Worm (Caenorhabditis elegans) whole organism, late embryonic: Measurements from ENCODE around the gene F45E6.1.

ENCODE experiments used
- K02D7.2 ChIP-seq: sonication (generic microtip); optimal IDR thresholded peaks from 2 replicates; lab custom pipeline; 2017; ENCODE audit warnings: mild to moderate bottlenecking, missing genetic modification characterization, missing compliant biosample characterization
- Y22D7AL.16 ChIP-seq: sonication (generic microtip); optimal IDR thresholded peaks from 2 replicates; lab custom pipeline; 2016; ENCODE audit warnings: missing genetic modification characterization, missing compliant biosample characterization
- ama-1 ChIP-seq: fragments of 150-350 bp; optimal IDR thresholded peaks from 2 replicates; lab custom pipeline; 2014
- ceh-18 ChIP-seq: sonication (generic microtip); optimal IDR thresholded peaks from 2 replicates; lab custom pipeline; 2016; ENCODE audit warnings: missing genetic modification characterization, missing compliant biosample characterization
- ceh-30 ChIP-seq: fragments of 150-350 bp; optimal IDR thresholded peaks from 2 replicates; lab custom pipeline; 2014; ENCODE audit warnings: missing biosample characterization, missing genetic modification characterization
- ceh-45 ChIP-seq: fragments of 200-800 bp; sonication (Bioruptor generic); IDR thresholded peaks from 2 replicates; pipeline ENCODE4 v1.3.6; 2022; ENCODE audit warnings: missing genetic modification reagents, missing genetic modification characterization, missing compliant biosample characterization
- ceh-48 ChIP-seq: sonication (generic microtip); optimal IDR thresholded peaks from 2 replicates; lab custom pipeline; 2016; ENCODE audit warnings: missing genetic modification characterization, inconsistent platforms, missing compliant biosample characterization
- dve-1 ChIP-seq: sonication (generic microtip); optimal IDR thresholded peaks from 2 replicates; lab custom pipeline; 2017; ENCODE audit warnings: antibody characterized with exemption, mild to moderate bottlenecking, missing genetic modification characterization, missing compliant biosample characterization
- elt-2 ChIP-seq: sonication (generic microtip); optimal IDR thresholded peaks from 2 replicates; lab custom pipeline; 2016; ENCODE audit warnings: missing genetic modification reagents, missing genetic modification characterization, missing compliant biosample characterization
- eyg-1 ChIP-seq: sonication (generic microtip); optimal IDR thresholded peaks from 2 replicates; lab custom pipeline; 2016; ENCODE audit warnings: missing genotype, missing genetic modification characterization, missing compliant biosample characterization
- fax-1 ChIP-seq: sonication (generic microtip); optimal IDR thresholded peaks from 2 replicates; lab custom pipeline; 2016; ENCODE audit warnings: missing genotype, missing genetic modification characterization, missing compliant biosample characterization
- fkh-10 ChIP-seq: fragments of 150-350 bp; optimal IDR thresholded peaks from 2 replicates; lab custom pipeline; 2014; ENCODE audit warnings: missing biosample characterization, missing genetic modification reagents, missing genetic modification characterization
- gmeb-2 ChIP-seq: sonication (generic microtip); optimal IDR thresholded peaks from 2 replicates; lab custom pipeline; 2016; ENCODE audit warnings: missing genetic modification characterization, inconsistent platforms, missing compliant biosample characterization
- hlh-30 ChIP-seq: sonication (generic microtip); optimal IDR thresholded peaks from 2 replicates; lab custom pipeline; 2017; ENCODE audit warnings: antibody characterized with exemption, missing genetic modification characterization, missing compliant biosample characterization; ENCODE audit not compliant: insufficient read depth
- hlh-8 ChIP-seq: sonication (generic microtip); optimal IDR thresholded peaks from 2 replicates; lab custom pipeline; 2016; ENCODE audit warnings: missing genotype, missing genetic modification characterization, missing compliant biosample characterization
- nhr-232 ChIP-seq: sonication (generic microtip); optimal IDR thresholded peaks from 2 replicates; lab custom pipeline; 2016; ENCODE audit warnings: missing genetic modification characterization, missing compliant biosample characterization
- pat-9 ChIP-seq: fragments of 200-800 bp; sonication (Bioruptor generic); optimal IDR thresholded peaks from 2 replicates; lab custom pipeline; 2018; ENCODE audit warnings: mild to moderate bottlenecking, missing genetic modification characterization, moderate library complexity, missing compliant biosample characterization
- pax-1 ChIP-seq: fragments of 150-350 bp; optimal IDR thresholded peaks from 2 replicates; lab custom pipeline; 2014; ENCODE audit warnings: missing biosample characterization, missing genetic modification characterization
- pha-2 ChIP-seq: sonication (generic microtip); optimal IDR thresholded peaks from 2 replicates; lab custom pipeline; 2017; ENCODE audit warnings: mild to moderate bottlenecking, missing genetic modification characterization, missing compliant biosample characterization
- pqm-1 ChIP-seq: sonication (generic microtip); optimal IDR thresholded peaks from 2 replicates; lab custom pipeline; 2016; ENCODE audit warnings: missing genetic modification characterization, missing compliant biosample characterization
- rnt-1 ChIP-seq: sonication (generic microtip); optimal IDR thresholded peaks from 2 replicates; lab custom pipeline; 2016; ENCODE audit warnings: missing genetic modification characterization, missing compliant biosample characterization
- sdc-2 ChIP-seq: sonication (generic microtip); optimal IDR thresholded peaks from 2 replicates; lab custom pipeline; 2016; ENCODE audit warnings: missing genotype, missing genetic modification characterization, missing compliant biosample characterization
- sox-4 ChIP-seq: sonication (generic microtip); optimal IDR thresholded peaks from 2 replicates; lab custom pipeline; 2017; ENCODE audit warnings: mild to moderate bottlenecking, missing genetic modification characterization, inconsistent platforms, missing compliant biosample characterization
- tbx-2 ChIP-seq: sonication (generic microtip); optimal IDR thresholded peaks from 2 replicates; lab custom pipeline; 2016; ENCODE audit warnings: missing genetic modification characterization, missing compliant biosample characterization
- ttx-3 ChIP-seq: sonication (generic microtip); optimal IDR thresholded peaks from 2 replicates; lab custom pipeline; 2016; ENCODE audit warnings: missing genetic modification reagents, missing genetic modification characterization, missing compliant biosample characterization
- unc-3 ChIP-seq, 2 experiments: fragments of 200-800 bp in 1 of 2; sonication (Bioruptor generic) in 1 of 2; sonication (generic microtip) in 1 of 2; conservative IDR thresholded peaks in 1 of 2; optimal IDR thresholded peaks in 1 of 2; 2 replicates each; pipeline versions ENCODE4 v1.3.6 to Lab custom; 2016 to 2022; ENCODE audit warnings: missing compliant biosample characterization in 2 of 2, missing genetic modification characterization in 2 of 2, missing genetic modification reagents in 1 of 2
- unc-42 ChIP-seq: sonication (generic microtip); optimal IDR thresholded peaks from 2 replicates; lab custom pipeline; 2016; ENCODE audit warnings: missing genotype, missing genetic modification characterization, missing compliant biosample characterization
- zip-5 ChIP-seq: sonication (generic microtip); optimal IDR thresholded peaks from 2 replicates; lab custom pipeline; 2016; ENCODE audit warnings: missing genetic modification characterization, missing compliant biosample characterization

F45E6.1 gene

ce11 chrX:12452143-12452570 is 25.1 kb downstream of the F45E6.1 start (continued):
- no peak for TF ChIP-seq sox-4 (tag; lab: Kevin White, UChicago)
- TF ChIP-seq ceh-18 (tag; lab: Kevin White, UChicago), result peak; percentile 57
- TF ChIP-seq tbx-2, result peak; percentile 82
- TF ChIP-seq ceh-30 (tag; lab: Kevin White, UChicago), result no peak
- TF ChIP-seq gmeb-2 (tag; lab: Kevin White, UChicago), result peak; percentile 30
- TF ChIP-seq sdc-2, result peak; percentile 80
- TF ChIP-seq rnt-1 (tag; lab: Kevin White, UChicago), result peak; percentile 54

- TF ChIP-seq fkh-10 (GFP tag; lab: Kevin White, UChicago), result no peak
- no peak for TF ChIP-seq ama-1
- no peak for TF ChIP-seq eyg-1 (tag; lab: Kevin White, UChicago)
- TF ChIP-seq nhr-232 (tag; lab: Kevin White, UChicago), result no peak
- TF ChIP-seq pha-2 (tag; lab: Kevin White, UChicago), result no peak
- no peak for TF ChIP-seq pax-1 (tag; lab: Kevin White, UChicago)
- TF ChIP-seq Y22D7AL.16 (tag; lab: Kevin White, UChicago), result no peak
- no peak for TF ChIP-seq K02D7.2 (tag; lab: Kevin White, UChicago)
- no peak for TF ChIP-seq zip-5
- TF ChIP-seq ttx-3 (tag; lab: Kevin White, UChicago), result no peak
- TF ChIP-seq unc-3 (GFP tag; conservative IDR thresholded peaks at IDR 0.05; lab: Robert Waterston, UW), result no peak
- no peak for TF ChIP-seq unc-3 (tag; optimal IDR thresholded peaks at IDR 0.05; lab: Kevin White, UChicago)
- no peak for TF ChIP-seq hlh-8 (tag; lab: Kevin White, UChicago)
- TF ChIP-seq hlh-30 (tag; lab: Kevin White, UChicago), result no peak
- no peak for TF ChIP-seq ceh-18 (tag; lab: Kevin White, UChicago)
- TF ChIP-seq ceh-30 (tag; lab: Kevin White, UChicago), result no peak
Measured at ce11 chrX:12451258-12451657, 26.0 kb downstream of the F45E6.1 start.

DNA sequence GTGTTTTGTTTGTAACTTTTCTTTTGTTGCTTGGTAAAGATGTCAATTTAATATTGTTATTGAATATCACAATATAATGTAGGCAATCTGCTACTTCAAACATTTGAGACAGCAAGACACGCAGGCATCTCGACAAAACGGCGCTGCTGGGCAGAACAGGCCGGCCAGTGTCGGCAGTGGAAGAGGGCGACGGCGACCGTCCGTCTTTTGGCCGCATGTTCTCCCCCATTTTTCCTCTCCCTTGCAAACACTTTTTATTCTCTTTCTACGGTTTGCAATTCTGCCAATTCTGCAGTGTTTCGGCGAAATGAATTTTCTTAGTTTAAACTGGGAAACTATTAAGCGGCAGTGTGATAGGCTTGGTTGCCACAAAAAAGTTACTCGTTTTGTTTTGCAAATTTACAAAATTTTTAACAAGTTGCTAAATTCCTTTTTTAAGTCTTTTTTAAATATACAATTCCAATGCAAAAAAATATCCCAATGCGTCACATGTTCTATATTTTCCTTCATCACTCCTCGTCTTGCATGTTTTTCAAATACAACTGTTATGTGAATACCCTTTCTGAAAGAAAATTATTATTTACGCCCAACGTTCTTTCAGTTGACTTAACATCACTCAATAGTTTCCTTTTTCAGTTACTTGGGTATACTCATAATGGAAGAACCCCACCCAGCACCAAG is 27.8 kb downstream of the F45E6.1 start, which contains the start of gene T18D3.6:
TSS of gene T18D3.6 (plus strand) at position 631 of the 681 bp plus-strand sequence.
- TF ChIP-seq fax-1 (no peak), ceh-45 (GFP tag; lab: Robert Waterston, UW) (0 out of 2 replicates have a peak, but pooled peaks have one; percentile 14), Y22D7AL.16 (tag; lab: Kevin White, UChicago) (no peak)

DNA sequence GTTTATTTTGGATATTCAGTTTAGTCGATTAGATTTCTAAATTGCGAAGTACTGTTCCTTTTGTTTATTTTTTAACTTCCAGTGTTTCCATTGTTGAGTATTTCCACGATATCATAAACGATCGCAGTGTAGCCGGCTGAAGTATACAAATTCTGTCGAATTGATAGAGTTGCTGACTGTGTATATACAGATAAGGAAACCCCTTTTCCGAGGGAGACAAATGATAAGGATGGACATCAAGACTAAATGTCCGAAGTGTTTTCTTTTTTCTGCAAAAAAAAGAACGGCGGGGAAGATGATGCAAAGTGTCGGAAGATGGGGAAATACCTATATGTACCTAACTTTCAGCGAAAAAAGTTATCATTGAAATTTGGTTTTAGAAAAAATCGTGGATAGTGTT is 30.7 kb downstream of the F45E6.1 start:
- TF ChIP-seq elt-2 (peak; percentile 38), pat-9 (tag; lab: Kevin White, UChicago) (no peak)

- TF ChIP-seq hlh-30 (tag; lab: Kevin White, UChicago) (peak; percentile 13), pqm-1 (no peak), zip-5 (no peak)
Measured at ce11 chrX:12444423-12444822, 32.8 kb downstream of the F45E6.1 start.

ce11 chrX:12439998-12440722 is 37.1 kb downstream of the F45E6.1 start:
- TF ChIP-seq elt-2, result no peak
- peak; percentile 8 for TF ChIP-seq unc-42

DNA sequence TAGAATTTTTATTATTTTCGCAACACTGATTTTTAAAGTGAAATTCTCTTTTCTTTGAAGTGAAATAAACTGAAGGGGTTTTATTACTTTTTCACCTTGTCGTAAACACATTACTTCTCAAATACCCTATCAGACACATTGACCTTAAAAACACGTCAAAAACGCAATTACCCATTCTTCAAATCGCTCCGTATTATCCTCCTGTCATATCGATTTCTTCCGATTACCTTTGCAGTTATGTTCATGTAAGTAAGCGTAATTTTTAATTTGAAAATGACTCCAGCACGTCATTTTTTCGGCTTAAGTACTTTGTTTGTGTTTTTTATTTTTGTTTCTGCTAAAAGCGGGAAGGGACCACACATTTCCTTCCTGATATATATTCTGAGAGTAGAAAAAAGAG is 39.0 kb downstream of the F45E6.1 start:
- TF ChIP-seq ama-1, result no peak
- no peak for TF ChIP-seq pqm-1
- no peak for TF ChIP-seq dve-1 (tag; lab: Kevin White, UChicago)
- no peak for TF ChIP-seq fax-1
- no peak for TF ChIP-seq ceh-48 (tag; lab: Kevin White, UChicago)
- TF ChIP-seq tbx-2, result no peak
- no peak for TF ChIP-seq gmeb-2 (tag; lab: Kevin White, UChicago)
- TF ChIP-seq K02D7.2 (tag; lab: Kevin White, UChicago), result no peak
